Fruit fly (Drosophila melanogaster) whole organism, embryonic: Measurements from ENCODE around the gene CG11951.

Experiments
- Abd-B ChIP-seq: fragments of 200-800 bp; sonication (Bioruptor generic); optimal IDR thresholded peaks from 2 replicates; lab custom pipeline; 2018; ENCODE audit warnings: missing biosample characterization, mild to moderate bottlenecking, missing genetic modification characterization, moderate library complexity
- Asciz ChIP-seq: fragments of 200-800 bp; sonication (Bioruptor generic); optimal IDR thresholded peaks from 2 replicates; lab custom pipeline; 2017; ENCODE audit warnings: missing biosample characterization, mild to moderate bottlenecking, missing genetic modification characterization, missing genetic modification reagents
- CG11504 ChIP-seq: fragments of 200-800 bp; sonication (Bioruptor generic); optimal IDR thresholded peaks from 3 replicates; lab custom pipeline; 2019; ENCODE audit warnings: missing biosample characterization, mild to moderate bottlenecking, missing genetic modification characterization, moderate library complexity
- CG11695 ChIP-seq: fragments of 200-800 bp; sonication (Bioruptor generic); IDR thresholded peaks from 3 replicates; pipeline ENCODE4 v1.3.6; 2022; ENCODE audit warnings: missing biosample characterization, missing genetic modification characterization
- CG12659 ChIP-seq: fragments of 200-800 bp; sonication (Bioruptor generic); optimal IDR thresholded peaks from 3 replicates; lab custom pipeline; 2017; ENCODE audit warnings: mild to moderate bottlenecking, missing biosample characterization, missing genetic modification reagents, missing genetic modification characterization
- CG14050 ChIP-seq: fragments of 200-800 bp; sonication (Bioruptor generic); IDR thresholded peaks from 3 replicates; pipeline ENCODE4 v1.3.6; 2022; ENCODE audit warnings: missing biosample characterization, missing genetic modification characterization
- CG14441 ChIP-seq: fragments of 200-800 bp; sonication (Bioruptor generic); IDR thresholded peaks from 2 replicates; pipeline ENCODE4 v1.3.6; 2022; ENCODE audit warnings: missing biosample characterization, missing genetic modification characterization
- CG16779 ChIP-seq: fragments of 200-800 bp; sonication (Bioruptor generic); IDR thresholded peaks from 2 replicates; pipeline ENCODE4 v1.3.6; 2022; ENCODE audit warnings: missing biosample characterization, missing genetic modification characterization
- CG16813 ChIP-seq: fragments of 200-800 bp; sonication (Bioruptor generic); IDR thresholded peaks from 3 replicates; pipeline ENCODE4 v1.3.6; 2022; ENCODE audit warnings: missing biosample characterization, missing genetic modification characterization; ENCODE audit not compliant: partially characterized antibody
- CG17328 ChIP-seq: fragments of 200-800 bp; sonication (Bioruptor generic); IDR thresholded peaks from 2 replicates; pipeline ENCODE4 v1.3.6; 2022; ENCODE audit warnings: missing biosample characterization, missing genetic modification characterization
- CG17361 ChIP-seq: fragments of 200-800 bp; sonication (Bioruptor generic); IDR thresholded peaks from 3 replicates; pipeline ENCODE4 v1.3.6; 2022; ENCODE audit warnings: missing biosample characterization, missing genetic modification characterization
- CG17829 ChIP-seq: fragments of 200-800 bp; optimal IDR thresholded peaks from 2 replicates; lab custom pipeline; 2019; ENCODE audit warnings: missing biosample characterization, mild to moderate bottlenecking, missing genetic modification characterization, moderate library complexity
- CG18262 ChIP-seq: fragments of 200-800 bp; optimal IDR thresholded peaks from 3 replicates; lab custom pipeline; 2019; ENCODE audit warnings: missing biosample characterization, mild to moderate bottlenecking, missing genetic modification characterization, moderate library complexity
- CG2678 ChIP-seq: fragments of 200-800 bp; sonication (Bioruptor generic); optimal IDR thresholded peaks from 3 replicates; lab custom pipeline; 2019; ENCODE audit warnings: missing biosample characterization, mild to moderate bottlenecking, missing genetic modification characterization, moderate library complexity
- CG31441 ChIP-seq: fragments of 200-800 bp; sonication (Bioruptor generic); IDR thresholded peaks from 2 replicates; pipeline ENCODE4 v1.3.6; 2022; ENCODE audit warnings: missing biosample characterization, missing genetic modification characterization
- CG3281 ChIP-seq: fragments of 200-800 bp; sonication (Bioruptor generic); optimal IDR thresholded peaks from 3 replicates; lab custom pipeline; 2017; ENCODE audit warnings: missing biosample characterization, mild to moderate bottlenecking, missing genetic modification characterization
- CG4424 ChIP-seq: fragments of 200-800 bp; sonication (Bioruptor generic); optimal IDR thresholded peaks from 3 replicates; lab custom pipeline; 2016; ENCODE audit warnings: missing biosample characterization, missing genetic modification characterization
- CG4820 ChIP-seq: fragments of 200-800 bp; sonication (Bioruptor generic); optimal IDR thresholded peaks from 3 replicates; lab custom pipeline; 2016; ENCODE audit warnings: missing biosample characterization, missing genetic modification characterization
- CG7556 ChIP-seq: fragments of 200-800 bp; sonication (Bioruptor generic); optimal IDR thresholded peaks from 2 replicates; lab custom pipeline; 2017; ENCODE audit warnings: missing biosample characterization, mild to moderate bottlenecking, missing genetic modification characterization
- CG7745 ChIP-seq: fragments of 200-800 bp; sonication (Bioruptor generic); optimal IDR thresholded peaks from 2 replicates; lab custom pipeline; 2018; ENCODE audit warnings: missing biosample characterization, mild to moderate bottlenecking, missing genetic modification characterization, moderate library complexity
- CG7839 ChIP-seq: fragments of 200-800 bp; sonication (Bioruptor generic); optimal IDR thresholded peaks from 3 replicates; lab custom pipeline; 2018; ENCODE audit warnings: missing biosample characterization, mild to moderate bottlenecking, missing genetic modification characterization, moderate library complexity
- CG8388 ChIP-seq: fragments of 200-800 bp; sonication (Bioruptor generic); optimal IDR thresholded peaks from 2 replicates; lab custom pipeline; 2019; ENCODE audit warnings: missing biosample characterization, mild to moderate bottlenecking, missing genetic modification characterization, moderate library complexity
- CoRest ChIP-seq: fragments of 200-800 bp; sonication (Bioruptor generic); optimal IDR thresholded peaks from 3 replicates; lab custom pipeline; 2018; ENCODE audit warnings: missing biosample characterization, mild to moderate bottlenecking, missing genetic modification characterization, moderate library complexity
- Dfd ChIP-seq, 2 experiments: fragments of >200 bp; optimal IDR thresholded peaks; 2 replicates each; lab custom pipeline; 2017; ENCODE audit warnings: missing biosample characterization in 2 of 2, missing genetic modification characterization in 2 of 2
- Eip74EF ChIP-seq, 2 experiments: fragments of 200-800 bp in 1 of 2; fragments of >200 bp in 1 of 2; sonication (Bioruptor generic) in 1 of 2; optimal IDR thresholded peaks; 2 replicates each; lab custom pipeline; 2017 to 2019; ENCODE audit warnings: missing biosample characterization in 2 of 2, missing genetic modification characterization in 2 of 2, mild to moderate bottlenecking in 1 of 2, moderate library complexity in 1 of 2
- Ets65A ChIP-seq: fragments of 200-800 bp; sonication (Bioruptor generic); peaks from one replicate; lab custom pipeline; 2016; ENCODE audit warnings: missing biosample characterization, missing genetic modification characterization
- Mrtf ChIP-seq: fragments of 200-800 bp; sonication (Bioruptor generic); IDR thresholded peaks from 3 replicates; pipeline ENCODE4 v1.3.6; 2022; ENCODE audit warnings: missing biosample characterization, missing genetic modification characterization
- Myb ChIP-seq: fragments of 200-800 bp; sonication (Bioruptor generic); optimal IDR thresholded peaks from 2 replicates; lab custom pipeline; 2016; ENCODE audit warnings: missing biosample characterization, missing genetic modification characterization
- Oli ChIP-seq: fragments of 200-800 bp; sonication (Bioruptor generic); optimal IDR thresholded peaks from 2 replicates; lab custom pipeline; 2018; ENCODE audit warnings: missing biosample characterization, mild to moderate bottlenecking, missing genetic modification characterization, moderate library complexity
- Pdp1 ChIP-seq, 2 experiments: fragments of 200-800 bp; sonication (Bioruptor generic); optimal IDR thresholded peaks; 3 replicates each; lab custom pipeline; 2016; ENCODE audit warnings: missing biosample characterization in 2 of 2, missing genetic modification characterization in 2 of 2, mild to moderate bottlenecking in 1 of 2, moderate library complexity in 1 of 2
- Sox100B ChIP-seq: fragments of 200-800 bp; sonication (Bioruptor generic); optimal IDR thresholded peaks from 3 replicates; lab custom pipeline; 2018; ENCODE audit warnings: missing biosample characterization, mild to moderate bottlenecking, missing genetic modification characterization
- Xrp1 ChIP-seq: fragments of 200-800 bp; sonication (Bioruptor generic); IDR thresholded peaks from 2 replicates; pipeline ENCODE4 v1.3.6; 2022; ENCODE audit warnings: missing biosample characterization, missing genetic modification characterization
- ase ChIP-seq: fragments of 200-800 bp; sonication (Bioruptor generic); IDR thresholded peaks from 3 replicates; pipeline ENCODE4 v1.3.6; 2022; ENCODE audit warnings: missing biosample characterization, missing genetic modification characterization
- dmrt99B ChIP-seq: fragments of 200-800 bp; sonication (Bioruptor generic); optimal IDR thresholded peaks from 2 replicates; lab custom pipeline; 2018; ENCODE audit warnings: missing biosample characterization, mild to moderate bottlenecking, missing genetic modification characterization, moderate library complexity
- dysf ChIP-seq: fragments of 200-800 bp; sonication (Bioruptor generic); IDR thresholded peaks from 3 replicates; pipeline ENCODE4 v1.3.6; 2022; ENCODE audit warnings: missing biosample characterization, missing genetic modification characterization
- esg ChIP-seq: fragments of 200-800 bp; sonication (Bioruptor generic); conservative IDR thresholded peaks from 2 replicates; pipeline ENCODE4 v1.3.6; 2022; ENCODE audit warnings: missing biosample characterization, missing genetic modification characterization
- gem ChIP-seq: fragments of 200-800 bp; sonication (Bioruptor generic); optimal IDR thresholded peaks from 2 replicates; lab custom pipeline; 2019; ENCODE audit warnings: missing biosample characterization, mild to moderate bottlenecking, missing genetic modification characterization, moderate library complexity
- knrl ChIP-seq: fragments of 200-800 bp; sonication (Bioruptor generic); IDR thresholded peaks from 3 replicates; pipeline ENCODE4 v1.3.6; 2022; ENCODE audit warnings: missing biosample characterization, missing genetic modification characterization; ENCODE audit not compliant: partially characterized antibody
- lmd ChIP-seq: fragments of 200-800 bp; sonication (Bioruptor generic); IDR thresholded peaks from 2 replicates; pipeline ENCODE4 v1.3.6; 2022; ENCODE audit warnings: missing biosample characterization, missing genetic modification characterization
- oc ChIP-seq: fragments of 200-800 bp; sonication (Bioruptor generic); optimal IDR thresholded peaks from 2 replicates; lab custom pipeline; 2018; ENCODE audit warnings: missing biosample characterization, mild to moderate bottlenecking, missing genetic modification characterization, moderate library complexity
- row ChIP-seq: fragments of 200-800 bp; sonication (Bioruptor generic); IDR thresholded peaks from 3 replicates; pipeline ENCODE4 v1.3.6; 2022; ENCODE audit warnings: missing biosample characterization, missing genetic modification characterization
- sens ChIP-seq: fragments of 200-800 bp; sonication (Bioruptor generic); peaks from one replicate; lab custom pipeline; 2016; ENCODE audit warnings: missing biosample characterization, missing genetic modification characterization
- usp ChIP-seq: fragments of >200 bp; optimal IDR thresholded peaks from 2 replicates; lab custom pipeline; 2017; ENCODE audit warnings: missing biosample characterization, missing genetic modification characterization

The CG11951 gene

DNA sequence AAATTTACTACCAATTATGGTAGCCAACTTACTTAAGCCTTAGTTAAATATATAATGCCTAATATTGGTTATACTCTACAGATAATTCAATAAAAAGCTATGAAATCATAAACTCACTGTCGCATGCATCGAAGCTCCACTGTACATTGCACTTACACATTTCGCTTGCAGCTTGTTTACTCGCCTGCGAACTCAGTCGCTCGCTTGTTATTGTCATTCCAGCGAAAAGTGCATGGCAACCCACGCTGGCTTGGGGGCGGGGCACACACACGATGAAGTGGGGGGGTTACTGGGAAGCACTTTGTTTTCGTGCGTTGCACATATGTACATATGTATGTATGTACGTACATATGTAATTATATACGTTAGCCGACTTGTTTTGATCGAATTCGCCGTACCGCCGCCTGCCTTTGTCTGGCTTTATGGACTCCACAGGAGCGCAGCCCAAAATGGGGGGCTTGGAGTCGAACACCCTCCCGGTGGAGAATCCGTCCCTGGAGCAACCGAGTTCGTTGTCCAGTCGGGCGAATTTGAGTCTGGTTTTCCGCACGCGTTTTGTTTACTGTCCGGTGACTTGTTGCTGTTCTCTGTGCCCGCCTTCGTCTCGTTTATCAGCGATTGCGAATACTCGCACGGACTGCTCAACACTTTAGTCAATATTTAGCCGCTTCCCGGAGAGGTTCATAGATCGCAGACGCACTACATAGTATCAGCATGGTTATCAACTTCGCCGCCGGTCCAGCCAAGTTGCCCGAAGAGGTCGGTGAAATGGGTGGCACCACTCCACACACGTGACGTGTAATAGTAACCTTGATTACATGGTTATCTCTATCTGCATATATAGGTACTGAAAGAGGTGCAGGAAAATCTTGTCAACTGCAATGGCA is 38.5 kb downstream of the CG11951 start, which contains the start of gene CG11899 (continued):
- TF ChIP-seq esg (GFP tag; lab: Robert Waterston, UW) (no peak), Xrp1 (GFP tag; lab: Robert Waterston, UW) (peak; percentile 36; the same call in 1 of the 2 replicates)
- TF ChIP-seq, all 482 proteins: peak for 32

DNA sequence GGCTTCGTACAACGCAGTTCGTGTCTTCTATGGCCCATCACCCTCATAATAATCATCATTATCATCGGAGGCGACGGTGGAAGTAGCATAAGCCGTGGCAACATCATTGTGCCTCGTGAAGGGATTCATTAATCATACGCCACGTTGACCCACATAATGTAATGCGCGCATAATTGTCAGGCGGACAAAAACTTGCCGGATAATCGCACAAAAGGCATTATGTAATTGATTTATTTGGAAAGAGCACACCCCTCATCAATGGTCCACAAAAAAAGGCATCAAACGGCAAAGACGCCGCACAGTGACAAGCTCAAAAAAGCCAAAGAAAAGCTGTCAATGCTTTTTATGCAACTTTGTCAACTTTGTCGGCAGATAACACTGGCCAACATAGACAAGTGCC is 40.2 kb downstream of the CG11951 start:
- TF ChIP-seq CG12659 (no peak), Pdp1 (GFP tag; optimal IDR thresholded peaks at IDR 0.05; lab: Kevin White, UChicago) (peak in 1 of 2 experiments; percentile 82), Abd-B (GFP tag; lab: Kevin White, UChicago) (no peak), CG8388 (no peak), Myb (no peak), oc (tag; lab: Kevin White, UChicago) (peak; percentile 82), CG16779 (GFP tag; lab: Robert Waterston, UW) (no peak), CG16813 (GFP tag; lab: Robert Waterston, UW) (no peak), CG17829 (tag; lab: Kevin White, UChicago) (no peak)

DNA sequence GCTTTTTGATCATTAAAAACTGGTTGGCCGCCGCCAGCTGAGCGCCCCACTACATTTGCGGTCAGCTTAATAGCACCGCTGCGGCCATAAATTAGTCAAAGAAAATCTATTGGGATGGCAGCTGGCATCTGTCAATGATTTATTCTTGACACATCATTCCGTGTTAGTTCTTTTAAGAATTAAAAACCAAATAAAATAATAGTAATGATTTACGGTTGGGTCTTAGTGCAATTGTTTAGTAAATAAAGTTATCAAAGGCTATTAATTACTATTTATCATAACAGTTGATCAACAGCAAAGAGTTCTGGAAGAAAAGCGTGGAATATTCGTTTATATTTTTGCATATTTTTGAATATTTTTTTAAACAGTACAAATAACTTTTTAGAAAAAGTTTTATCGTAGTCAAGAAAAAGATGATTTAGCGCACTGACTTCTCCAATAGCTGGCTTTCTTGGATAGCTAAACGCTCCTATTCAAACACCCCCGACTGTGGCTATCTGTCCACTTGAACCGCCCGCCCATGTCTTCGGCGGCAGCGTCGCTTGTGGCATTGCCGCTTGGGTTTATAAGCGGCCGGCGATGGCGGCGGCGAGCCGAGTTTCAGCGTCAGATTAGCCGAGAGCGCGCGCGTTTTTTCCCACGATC is 41.4 kb downstream of the CG11951 start, which contains the start of gene CG14515:
Gene CG14515 (plus strand): TSS at position 590 of the 645 bp plus-strand sequence.
- TF ChIP-seq CG11504 (tag; lab: Kevin White, UChicago) (peak; percentile 56), knrl (GFP tag; lab: Robert Waterston, UW) (no peak), dysf (GFP tag; lab: Robert Waterston, UW) (0 out of 3 replicates have a peak, but pooled peaks have one; percentile 30), CG2678 (tag; lab: Kevin White, UChicago) (peak; percentile 20), dmrt99B (tag; lab: Kevin White, UChicago) (peak; percentile 49), usp (GFP tag; lab: Kevin White, UChicago) (no peak), ase (0 out of 3 replicates have a peak, but pooled peaks have one; percentile 16), CG4820 (GFP tag; lab: Kevin White, UChicago) (no peak), CG14441 (GFP tag; lab: Robert Waterston, UW) (0 out of 2 replicates have a peak, but pooled peaks have one; percentile 4), CG17361 (peak; percentile 44; the same call in 2 of the 3 replicates), Abd-B (GFP tag; lab: Kevin White, UChicago) (peak; percentile 7), Sox100B (GFP tag; lab: Kevin White, UChicago) (peak; percentile 47), CG18262 (tag; lab: Kevin White, UChicago) (peak; percentile 47), Eip74EF (GFP tag; optimal IDR thresholded peaks at IDR 0.05; lab: Kevin White, UChicago) (peak in 1 of 2 experiments; percentile 26), CG3281 (no peak), Asciz (no peak), CG7839 (peak; percentile 18), Mrtf (GFP tag; lab: Robert Waterston, UW) (no peak), CoRest (tag; lab: Kevin White, UChicago) (peak; percentile 11), row (GFP tag; lab: Robert Waterston, UW) (0 out of 3 replicates have a peak, but pooled peaks have one; percentile 39), Ets65A (GFP tag; lab: Kevin White, UChicago) (peak; percentile 53), CG7745 (tag; lab: Kevin White, UChicago) (no peak), CG7556 (GFP tag; lab: Kevin White, UChicago) (peak; percentile 39), lmd (GFP tag; lab: Robert Waterston, UW) (peak; percentile 13; the same call in 1 of the 2 replicates), CG17328 (0 out of 2 replicates have a peak, but pooled peaks have one; percentile 28), CG11695 (GFP tag; lab: Robert Waterston, UW) (0 out of 3 replicates have a peak, but pooled peaks have one; percentile 12), CG14050 (GFP tag; lab: Robert Waterston, UW) (no peak), gem (tag; lab: Kevin White, UChicago) (peak; percentile 38), Oli (tag; lab: Kevin White, UChicago) (peak; percentile 13), sens (peak; percentile 76), CG4424 (peak; percentile 21), CG31441 (peak; percentile 39; the same call in 1 of the 2 replicates), Dfd (GFP tag; optimal IDR thresholded peaks at IDR 0.05; lab: Kevin White, UChicago) (no peak)
